Fruit fly (Drosophila melanogaster): ENCODE data around the gene kuk.

kuk gene

dm6 chr3R:17072526-17073114, 7.4 kb upstream of the kuk start, which contains the start of the genes Ns1 and mRpS11 (continued):
- TF ChIP-seq CG7928 (GFP tag; optimal IDR thresholded peaks at IDR 0.05) (no peak), Trl (optimal IDR thresholded peaks at IDR 0.05) (no peak), Trl (GFP tag; optimal IDR thresholded peaks at IDR 0.05) (peak; percentile 39), en (GFP tag; optimal IDR thresholded peaks at IDR 0.05) (no peak), Hsf (GFP tag; optimal IDR thresholded peaks at IDR 0.05) (peak; percentile 35), Fer1 (GFP tag; optimal IDR thresholded peaks at IDR 0.05) (peak; percentile 40), Myb (GFP tag; optimal IDR thresholded peaks at IDR 0.05) (peak; percentile 50), B-H1 (GFP tag; IDR thresholded peaks at IDR 0.05) (no peak), Six4 (GFP tag; optimal IDR thresholded peaks at IDR 0.05) (no peak), Meics (GFP tag; optimal IDR thresholded peaks at IDR 0.05) (peak; percentile 27), CG2129 (GFP tag; IDR thresholded peaks at IDR 0.05; ENCODE audit: partially characterized antibody) (no peak), twi (tag; optimal IDR thresholded peaks at IDR 0.05) (peak; percentile 34), gce (GFP tag; IDR thresholded peaks at IDR 0.05) (no peak), Bgb (GFP tag; IDR thresholded peaks at IDR 0.05; ENCODE audit: partially characterized antibody) (peak; percentile 43; the same call in 1 of the 2 replicates), chinmo (GFP tag; IDR thresholded peaks at IDR 0.05; ENCODE audit: partially characterized antibody) (no peak), bab2 (GFP tag; optimal IDR thresholded peaks at IDR 0.05) (no peak), Pdp1 (GFP tag; optimal IDR thresholded peaks at IDR 0.05) (peak in 1 of 2 experiments; percentile 100), CG34224 (GFP tag; IDR thresholded peaks at IDR 0.05; ENCODE audit: partially characterized antibody) (no peak), knrl (GFP tag; IDR thresholded peaks at IDR 0.05; ENCODE audit: partially characterized antibody) (peak; percentile 30; the same call in 1 of the 3 replicates), CG31441 (GFP tag; IDR thresholded peaks at IDR 0.05) (no peak), Oli (tag; optimal IDR thresholded peaks at IDR 0.05) (no peak), CG8281 (tag; optimal IDR thresholded peaks at IDR 0.05) (no peak), ken (GFP tag; IDR thresholded peaks at IDR 0.05) (no peak), gsb-n (tag; optimal IDR thresholded peaks at IDR 0.05) (peak; percentile 30), fru (optimal IDR thresholded peaks at IDR 0.05) (no peak), CG2875 (GFP tag; optimal IDR thresholded peaks at IDR 0.05) (no peak), CG10959 (GFP tag; IDR thresholded peaks at IDR 0.05) (no peak), CG6791 (GFP tag; IDR thresholded peaks at IDR 0.05; ENCODE audit: partially characterized antibody) (peak; percentile 52; the same call in 2 of the 3 replicates), stc (GFP tag; IDR thresholded peaks at IDR 0.05) (no peak), Ets65A (GFP tag) (peak; percentile 94), Hr3 (GFP tag; optimal IDR thresholded peaks at IDR 0.05) (peak; percentile 19), slou (GFP tag; optimal IDR thresholded peaks at IDR 0.05) (no peak), ro (GFP tag; IDR thresholded peaks at IDR 0.05) (no peak), CG12155 (GFP tag; optimal IDR thresholded peaks at IDR 0.05) (no peak), Dad (GFP tag; optimal IDR thresholded peaks at IDR 0.05) (peak; percentile 70), kay (GFP tag; optimal IDR thresholded peaks at IDR 0.05) (no peak), CG4707 (GFP tag; optimal IDR thresholded peaks at IDR 0.05) (no peak), CG12104 (GFP tag; optimal IDR thresholded peaks at IDR 0.05) (peak; percentile 49), ham (GFP tag; IDR thresholded peaks at IDR 0.05) (no peak), CG6272 (GFP tag; IDR thresholded peaks at IDR 0.05) (no peak), Dp (GFP tag; optimal IDR thresholded peaks at IDR 0.05) (peak; percentile 34), CG10565 (GFP tag; optimal IDR thresholded peaks at IDR 0.05) (no peak), chn (GFP tag; optimal IDR thresholded peaks at IDR 0.05) (peak; percentile 30), cas (GFP tag; IDR thresholded peaks at IDR 0.05) (no peak), dan (GFP tag; IDR thresholded peaks at IDR 0.05) (no peak), sob (GFP tag; IDR thresholded peaks at IDR 0.05) (peak; percentile 58), sc (optimal IDR thresholded peaks at IDR 0.05) (no peak), sc (GFP tag; optimal IDR thresholded peaks at IDR 0.05) (no peak), CkIIα-i1 (GFP tag; IDR thresholded peaks at IDR 0.05) (no peak), CG1603 (tag; optimal IDR thresholded peaks at IDR 0.05) (peak; percentile 78), Lim3 (GFP tag; IDR thresholded peaks at IDR 0.05) (no peak), Dfd (GFP tag; optimal IDR thresholded peaks at IDR 0.05) (no peak)

Data from whole organism, embryonic.